Fruit fly (Drosophila melanogaster) Kc167 (cell line): ENCODE results near the gene CG6843.

Experiments
- Myc ChIP-seq: fragments of >200 bp; optimal IDR thresholded peaks from 2 replicates; lab custom pipeline; 2017; ENCODE audit warnings: missing external identifiers
- Sin3A ChIP-seq: fragments of >200 bp; optimal IDR thresholded peaks from 2 replicates; lab custom pipeline; 2018; ENCODE audit warnings: missing external identifiers
- h ChIP-seq: fragments of >200 bp; optimal IDR thresholded peaks from 3 replicates; lab custom pipeline; 2018; ENCODE audit warnings: missing external identifiers
- insv ChIP-seq: fragments of >200 bp; optimal IDR thresholded peaks from 3 replicates; lab custom pipeline; 2018; ENCODE audit warnings: missing external identifiers
- psq ChIP-seq: fragments of >200 bp; optimal IDR thresholded peaks from 2 replicates; lab custom pipeline; 2017; ENCODE audit warnings: missing external identifiers
- ttk ChIP-seq: sonication (Bioruptor generic); optimal IDR thresholded peaks from 2 replicates; lab custom pipeline; 2017; ENCODE audit warnings: missing external identifiers

Gene CG6843

DNA sequence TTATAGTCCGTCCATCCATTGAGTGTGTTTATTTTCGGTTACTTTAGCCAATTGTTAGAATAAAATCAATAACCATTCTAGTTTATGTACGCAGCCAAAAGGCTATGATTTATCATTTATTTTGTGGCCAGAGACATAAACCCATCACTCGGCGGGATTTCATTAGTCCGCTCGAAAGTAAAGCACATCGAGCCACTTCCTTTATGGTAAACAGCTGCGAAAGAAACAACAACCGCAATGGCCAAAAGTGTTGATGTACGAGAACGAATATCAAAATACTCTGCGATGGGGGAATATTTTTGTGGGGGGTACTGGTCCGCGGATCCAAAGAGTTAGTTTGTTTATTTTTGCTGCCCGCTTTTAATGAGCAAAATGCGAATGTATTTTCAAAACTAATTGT lies 19.8 kb upstream of the CG6843 start:
- TF ChIP-seq h (lab: Kevin White, UChicago): no peak

DNA sequence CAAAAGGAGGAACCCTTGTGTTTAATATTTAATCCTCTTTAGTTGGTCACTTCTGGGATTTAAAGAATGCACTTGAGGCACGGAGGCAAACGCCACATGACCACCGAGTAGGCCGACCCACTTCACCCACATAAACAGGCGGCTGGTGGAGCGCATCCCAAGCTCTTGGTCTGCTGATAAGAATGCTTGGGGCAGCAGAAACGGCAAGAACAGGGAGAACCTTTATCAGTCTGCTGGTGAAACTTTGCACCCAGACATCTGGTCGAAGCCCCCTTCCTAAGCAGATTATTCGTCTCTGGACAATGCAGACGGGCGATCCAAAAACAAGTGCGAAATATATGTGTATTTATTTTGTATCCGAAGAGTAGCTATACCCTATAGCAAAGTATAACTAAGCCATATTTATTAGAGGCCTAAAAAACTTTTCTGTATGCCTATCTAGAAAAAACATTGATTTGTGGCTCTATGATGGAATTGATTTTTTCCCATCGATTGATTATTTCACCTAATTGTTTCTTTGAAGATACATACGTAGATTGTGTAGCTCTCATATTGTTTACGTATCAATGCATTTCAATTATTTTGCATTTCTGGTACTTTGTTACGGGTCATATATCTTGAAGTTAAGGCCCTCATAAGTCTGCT lies 12.1 kb upstream of the CG6843 start:
- TF ChIP-seq Sin3A (no peak), h (lab: Kevin White, UChicago) (no peak), insv (lab: Kevin White, UChicago) (no peak), psq (lab: Kevin White, UChicago) (no peak), ttk (lab: Kevin White, UChicago) (no peak), Myc (lab: Kevin White, UChicago) (no peak)

DNA sequence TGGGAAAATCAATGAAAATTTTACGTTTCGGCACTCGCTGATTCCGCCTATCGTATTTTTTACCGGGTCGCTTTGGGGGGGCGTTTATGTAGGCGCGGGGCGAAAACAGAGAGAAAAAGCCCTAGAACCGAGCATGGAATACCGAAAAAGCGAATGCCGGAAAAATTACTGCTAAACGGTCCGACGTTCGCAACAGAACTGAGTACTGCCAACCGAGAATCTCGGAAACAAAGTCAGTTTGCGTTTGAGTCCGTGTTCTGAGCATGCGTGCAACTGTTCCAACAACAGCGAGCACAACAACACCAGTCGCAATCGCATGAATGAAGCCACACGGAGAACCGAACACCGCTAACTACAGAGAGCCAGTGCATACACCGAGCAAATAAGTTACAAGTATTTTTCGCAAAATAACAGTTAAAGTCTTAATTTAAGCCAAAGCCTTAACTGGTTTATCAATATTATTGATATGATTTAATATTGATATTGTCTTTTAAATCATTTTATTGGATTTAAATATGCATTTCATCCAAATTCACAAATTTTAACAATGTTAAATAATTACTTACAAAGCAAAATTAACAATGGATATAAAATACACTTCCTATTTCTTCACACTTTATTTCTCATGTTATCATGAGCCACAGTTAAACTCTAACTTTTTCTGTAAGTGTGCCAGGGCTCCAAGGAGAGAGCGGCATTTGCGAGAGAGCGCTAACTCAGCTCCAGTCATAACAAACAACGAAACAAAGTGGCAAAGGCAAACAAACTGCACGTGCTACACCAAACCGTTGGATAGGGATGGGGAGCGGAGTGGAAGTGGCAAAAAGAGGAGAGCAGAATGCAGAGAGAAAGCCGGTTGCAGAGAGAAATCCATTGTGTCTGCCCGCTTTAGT lies 10.9 kb upstream of the CG6843 start, which contains the start of gene CG3961:
TSS of gene CG3961 (minus strand) at position 201 of the 893 bp plus-strand sequence.
- TF ChIP-seq psq (lab: Kevin White, UChicago) (no peak), ttk (lab: Kevin White, UChicago) (no peak), insv (lab: Kevin White, UChicago) (no peak)

DNA sequence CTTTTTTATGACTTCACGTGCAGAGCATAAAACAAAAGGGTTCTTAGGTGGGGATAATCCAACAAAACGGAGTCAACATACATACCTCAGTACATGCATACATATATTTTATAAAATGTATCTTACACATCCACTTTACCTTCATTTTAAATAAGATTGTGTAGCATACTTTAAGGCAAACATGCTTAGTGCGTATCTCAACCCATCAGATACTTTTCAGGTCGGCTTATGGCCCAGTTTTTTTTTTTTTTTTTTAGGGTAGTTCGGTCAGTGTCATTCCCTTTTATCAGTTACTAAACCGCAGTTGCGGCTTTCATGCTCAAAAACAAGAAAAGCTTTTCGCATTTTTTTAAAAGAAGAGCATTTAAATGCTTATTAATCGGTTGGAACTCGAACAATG lies 9.4 kb upstream of the CG6843 start, which contains the start of gene NijB:
TSS of gene NijB (plus strand) at position 398 of the 400 bp plus-strand sequence.
- no peak for TF ChIP-seq h (lab: Kevin White, UChicago)
- no peak for TF ChIP-seq insv (lab: Kevin White, UChicago)
- TF ChIP-seq Sin3A: no peak
- TF ChIP-seq psq (lab: Kevin White, UChicago): no peak
- TF ChIP-seq ttk (lab: Kevin White, UChicago): no peak
- no peak for TF ChIP-seq Myc (lab: Kevin White, UChicago)

DNA sequence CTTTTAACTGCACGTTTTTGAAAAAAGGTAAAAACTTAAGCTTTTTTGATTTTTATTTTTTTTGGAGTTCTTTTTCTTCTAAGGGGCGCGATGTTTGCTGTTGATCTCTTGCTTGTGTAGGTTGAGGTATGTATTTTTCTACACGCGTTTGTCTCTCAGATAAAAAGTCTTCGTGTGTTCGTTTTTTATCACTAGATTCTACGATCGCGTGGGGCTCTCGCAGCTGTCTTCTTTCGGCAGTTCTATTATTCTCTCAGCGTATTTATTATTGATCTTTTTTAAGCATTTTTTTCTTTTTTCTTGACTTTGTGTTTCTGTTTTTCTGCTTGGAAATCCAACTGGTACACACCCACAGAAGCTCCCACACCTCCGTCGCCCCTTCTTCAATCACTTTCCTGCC lies 6.3 kb upstream of the CG6843 start:
- TF ChIP-seq psq (lab: Kevin White, UChicago) (no peak), h (lab: Kevin White, UChicago) (no peak), Myc (lab: Kevin White, UChicago) (no peak), ttk (lab: Kevin White, UChicago) (no peak), Sin3A (no peak), insv (lab: Kevin White, UChicago) (no peak)

DNA sequence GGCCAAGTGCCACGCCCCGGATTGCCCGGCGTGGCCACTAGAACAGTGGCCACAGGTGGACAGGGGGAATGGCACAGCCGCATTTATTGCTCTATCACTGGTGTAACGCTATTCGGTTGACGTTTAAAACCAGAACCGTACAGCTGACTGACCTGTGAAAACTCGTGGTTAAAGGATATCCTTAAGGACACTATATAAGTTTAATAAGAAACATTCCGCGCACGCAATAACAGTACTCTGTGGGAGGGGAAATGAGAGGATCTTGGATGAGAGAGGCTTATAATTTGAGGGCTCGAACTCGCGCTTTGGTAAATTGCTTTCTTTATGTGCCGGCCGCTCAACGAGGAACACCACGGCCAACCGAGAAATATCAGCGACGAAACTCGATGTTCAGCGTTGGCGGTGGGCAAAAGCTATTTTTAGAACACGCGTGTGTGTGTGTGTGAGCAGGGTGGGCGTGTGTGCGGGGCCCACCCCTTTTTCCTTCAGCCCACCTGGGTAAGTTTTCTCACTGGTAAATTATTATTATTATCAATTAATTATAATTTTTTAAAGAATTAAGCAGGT lies 5.0 kb upstream of the CG6843 start:
- TF ChIP-seq h (lab: Kevin White, UChicago) (no peak), ttk (lab: Kevin White, UChicago) (no peak), Sin3A (no peak), Myc (lab: Kevin White, UChicago) (no peak), psq (lab: Kevin White, UChicago) (no peak)

DNA sequence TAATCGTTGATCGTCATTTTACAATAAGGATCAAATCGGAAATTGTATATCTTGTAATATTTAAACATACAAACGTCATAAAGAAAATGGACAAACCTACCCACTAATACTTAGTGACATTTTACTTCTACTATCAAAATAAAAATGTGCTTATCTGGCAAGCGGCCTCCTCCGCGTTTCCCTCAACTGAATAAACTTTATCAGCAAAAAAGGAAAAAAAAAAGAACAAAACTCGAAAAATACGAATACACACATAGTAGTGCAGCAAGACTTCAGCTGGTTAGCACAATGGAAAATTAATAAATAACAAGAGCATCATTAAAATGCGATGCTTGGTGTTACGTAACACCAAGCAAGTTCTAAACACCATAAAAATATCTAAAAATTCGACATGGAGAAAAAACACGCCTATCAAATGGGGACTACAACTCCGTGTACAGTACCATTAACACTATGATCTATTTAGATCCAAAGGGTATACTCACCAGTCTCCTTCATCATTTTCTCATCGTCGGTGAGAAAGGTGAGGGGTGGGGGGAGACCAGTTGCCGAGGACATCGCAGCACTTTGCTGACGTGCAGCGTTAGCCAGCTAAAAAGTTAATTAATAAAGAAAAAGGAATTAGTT lies 3.8 kb upstream of the CG6843 start:
- TF ChIP-seq insv (lab: Kevin White, UChicago) (no peak), h (lab: Kevin White, UChicago) (no peak), Sin3A (no peak), Myc (lab: Kevin White, UChicago) (no peak), ttk (lab: Kevin White, UChicago) (no peak), psq (lab: Kevin White, UChicago) (no peak)

DNA sequence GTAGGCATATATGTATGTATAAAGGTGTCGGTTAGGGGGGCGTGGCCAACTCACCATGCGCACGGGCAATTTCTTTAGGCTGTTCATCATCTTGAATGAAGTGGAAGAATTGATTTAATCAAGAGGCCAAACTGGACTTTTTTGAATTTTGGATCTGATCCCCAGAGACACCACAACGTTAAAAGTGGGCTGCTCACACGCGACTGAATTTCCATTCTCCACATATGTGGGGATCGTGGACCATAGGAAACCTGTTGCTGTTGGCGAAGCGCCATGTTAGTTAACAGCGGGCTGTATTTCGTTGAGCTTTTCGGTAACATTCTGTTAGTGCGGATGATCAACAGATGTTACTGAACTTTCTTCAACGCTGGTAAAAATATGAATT lies 3.3 kb upstream of the CG6843 start, which contains the start of gene CG3902:
TSS of gene CG3902 (minus strand) at position 208 of the 385 bp plus-strand sequence.
- TF ChIP-seq h (lab: Kevin White, UChicago) (no peak), Myc (lab: Kevin White, UChicago) (no peak), insv (lab: Kevin White, UChicago) (no peak), psq (lab: Kevin White, UChicago) (no peak), ttk (lab: Kevin White, UChicago) (no peak), Sin3A (no peak)

DNA sequence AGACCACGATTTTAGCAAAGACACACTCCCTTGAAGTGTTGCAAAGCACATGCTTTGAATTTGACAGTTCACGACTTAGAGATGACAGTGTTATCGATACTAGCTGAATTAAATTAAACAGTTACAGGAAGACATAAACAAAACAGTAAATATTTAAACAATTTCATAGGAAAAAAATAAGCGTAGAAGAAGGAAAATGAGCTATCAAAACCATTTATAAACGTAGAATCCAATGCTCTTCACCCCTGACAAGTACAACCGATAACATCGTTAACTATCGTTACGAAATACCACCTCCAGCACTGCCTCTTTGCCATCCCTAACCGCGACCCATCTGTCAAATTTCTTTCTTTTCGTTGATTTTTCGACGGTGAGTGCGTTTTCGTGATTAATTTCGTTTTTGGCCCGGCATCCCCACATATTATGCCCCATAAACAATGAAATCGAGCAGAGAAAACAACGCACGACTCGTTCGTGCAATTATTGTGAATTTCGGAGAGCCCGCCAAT lies 2.6 kb upstream of the CG6843 start, which contains the start of gene RpL26:
TSS of gene RpL26 (plus strand) at position 106 of the 509 bp plus-strand sequence.
- TF ChIP-seq Myc (lab: Kevin White, UChicago): no peak
- no peak for TF ChIP-seq psq (lab: Kevin White, UChicago)
- TF ChIP-seq insv (lab: Kevin White, UChicago): no peak
- no peak for TF ChIP-seq ttk (lab: Kevin White, UChicago)
- no peak for TF ChIP-seq h (lab: Kevin White, UChicago)
- TF ChIP-seq Sin3A: no peak

DNA sequence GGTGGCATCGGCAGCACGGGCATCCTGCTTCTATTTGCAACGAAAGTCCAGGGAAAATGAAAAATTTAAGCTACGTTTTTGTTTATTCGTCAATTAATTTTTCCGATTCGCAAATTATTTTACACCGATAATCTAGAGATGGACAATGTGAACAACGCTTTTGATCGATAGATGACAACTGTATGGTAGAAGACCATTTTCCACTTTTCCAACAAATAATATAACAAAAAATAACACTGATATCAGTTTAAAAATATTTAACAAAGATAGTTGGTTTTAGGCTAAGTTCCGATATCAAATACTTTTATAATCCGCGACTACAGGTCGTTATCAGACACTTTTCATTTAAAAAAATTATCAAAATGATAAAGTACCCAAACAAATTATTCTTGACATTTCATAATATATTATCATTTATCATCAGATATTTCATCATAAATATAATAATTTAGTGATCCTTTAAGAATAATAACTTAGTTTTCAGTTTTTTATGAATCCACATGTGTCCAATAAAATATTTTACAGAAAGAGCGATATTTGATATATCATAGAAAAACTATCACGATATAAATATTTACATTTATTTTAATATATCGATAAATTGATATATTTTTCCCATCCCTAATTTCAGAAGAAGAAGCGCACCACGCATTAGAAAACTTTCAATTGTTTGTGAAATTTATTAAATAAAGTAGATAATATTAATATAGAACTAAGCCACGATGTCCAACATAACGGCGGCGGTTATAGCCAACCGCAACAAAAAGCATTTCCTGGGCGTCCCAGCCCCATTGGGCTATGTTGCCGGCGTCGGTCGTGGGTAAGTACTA lies 3.6 kb downstream of the CG6843 start, which contains the start of the genes CSN1b and Prp6:
TSS of gene CSN1b (minus strand) at position 159 of the 830 bp plus-strand sequence.
TSS of gene Prp6 (plus strand) at position 601 of the 830 bp plus-strand sequence.
- TF ChIP-seq psq (lab: Kevin White, UChicago) (no peak), ttk (lab: Kevin White, UChicago) (no peak), Myc (lab: Kevin White, UChicago) (no peak), Sin3A (no peak), h (lab: Kevin White, UChicago) (no peak), insv (lab: Kevin White, UChicago) (no peak)
